Worm (Caenorhabditis elegans): ENCODE results near the gene C30B5.6.

Gene C30B5.6

DNA sequence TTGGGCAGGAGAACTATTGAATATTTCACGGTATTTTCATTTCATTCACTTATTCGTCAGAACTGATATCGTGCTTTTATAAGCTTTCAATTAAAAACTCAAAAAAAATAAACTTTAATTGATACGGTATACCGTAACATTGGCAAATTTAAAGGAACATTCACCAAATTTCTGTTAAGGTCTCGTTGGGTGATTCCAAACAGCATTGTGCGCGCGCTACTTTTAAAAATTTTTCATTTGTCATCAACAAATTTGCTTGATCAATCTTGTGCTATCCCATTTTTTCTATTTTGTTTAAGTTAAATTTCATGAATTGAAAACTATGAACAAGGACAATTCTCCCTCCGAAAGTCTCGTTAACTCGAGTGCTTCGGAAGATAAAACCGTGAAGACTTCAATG, 24.0 kb downstream of the C30B5.6 start, which contains the start of gene szy-4:
szy-4 (plus strand) TSS at position 229 of the 400 bp plus-strand sequence.
- TF ChIP-seq xbp-1 (tag; optimal IDR thresholded peaks at IDR 0.05) (no peak), ceh-63 (GFP tag; optimal IDR thresholded peaks at IDR 0.05) (no peak), jun-1 (tag; optimal IDR thresholded peaks at IDR 0.05) (no peak), unc-30 (tag; optimal IDR thresholded peaks at IDR 0.05) (no peak), fkh-4 (tag; optimal IDR thresholded peaks at IDR 0.05; ENCODE audit: borderline replicate concordance) (no peak), lin-14 (GFP tag; optimal IDR thresholded peaks at IDR 0.05) (no peak), C16A3.4 (tag; optimal IDR thresholded peaks at IDR 0.05) (no peak), lin-35 (GFP tag; optimal IDR thresholded peaks at IDR 0.05) (no peak), dsc-1 (tag; optimal IDR thresholded peaks at IDR 0.05) (no peak), grh-1 (GFP tag; IDR thresholded peaks at IDR 0.05) (no peak), nhr-20 (tag; optimal IDR thresholded peaks at IDR 0.05) (no peak), unc-86 (tag; optimal IDR thresholded peaks at IDR 0.05) (no peak), isw-1 (GFP tag; IDR thresholded peaks at IDR 0.05) (no peak)

DNA sequence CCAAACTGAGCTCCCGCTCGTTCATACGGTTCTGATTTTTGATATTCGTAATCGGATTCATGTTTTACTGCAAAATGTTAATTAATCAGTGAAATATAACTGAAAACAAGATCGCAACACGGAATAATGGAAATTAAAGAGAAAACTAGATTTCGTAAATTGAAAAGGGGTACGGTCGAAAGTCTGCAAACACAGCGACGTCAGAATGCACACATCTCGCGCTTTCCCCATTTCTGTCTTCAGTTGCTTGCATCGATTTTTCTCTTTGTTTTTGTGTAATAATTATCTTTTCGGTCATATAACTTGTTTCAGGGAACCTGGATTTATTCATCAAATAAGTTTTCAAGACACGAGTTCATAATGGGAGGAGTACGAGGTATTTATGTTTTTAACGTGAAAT, 25.6 kb downstream of the C30B5.6 start, which contains the start of the genes rbmx-2 and C30B5.2:
rbmx-2 (minus strand) TSS at position 74 of the 400 bp plus-strand sequence.
C30B5.2 (plus strand) TSS at position 306 of the 400 bp plus-strand sequence.
- TF ChIP-seq skn-1 (tag; optimal IDR thresholded peaks at IDR 0.05) (peak; percentile 13), hlh-4 (tag; optimal IDR thresholded peaks at IDR 0.05) (no peak), ceh-90 (tag; optimal IDR thresholded peaks at IDR 0.05) (no peak), alr-1 (tag; optimal IDR thresholded peaks at IDR 0.05; ENCODE audit: borderline replicate concordance) (no peak), blmp-1 (tag; optimal IDR thresholded peaks at IDR 0.05) (peak; percentile 51), mep-1 (tag; optimal IDR thresholded peaks at IDR 0.05) (peak; percentile 74), lin-13 (GFP tag; optimal IDR thresholded peaks at IDR 0.05) (peak; percentile 6), lir-3 (tag; optimal IDR thresholded peaks at IDR 0.05; ENCODE audit: poor library complexity) (peak; percentile 73), zip-4 (GFP tag; optimal IDR thresholded peaks at IDR 0.05) (no peak), irx-1 (tag; optimal IDR thresholded peaks at IDR 0.05) (peak; percentile 1), swsn-7 (tag; optimal IDR thresholded peaks at IDR 0.05) (peak; percentile 47), rnt-1 (tag; optimal IDR thresholded peaks at IDR 0.05) (peak; percentile 42), unc-130 (tag; optimal IDR thresholded peaks at IDR 0.05) (peak; percentile 19), nhr-76 (tag; optimal IDR thresholded peaks at IDR 0.05) (no peak), efl-1 (optimal IDR thresholded peaks at IDR 0.05) (peak; percentile 65 to 68), efl-1 (GFP tag; optimal IDR thresholded peaks at IDR 0.05 in 1 of 2) (peak; percentile 66 to 95), C16A3.4 (tag; optimal IDR thresholded peaks at IDR 0.05) (peak; percentile 41), aha-1 (tag; optimal IDR thresholded peaks at IDR 0.05) (no peak), F16B12.6 (tag; optimal IDR thresholded peaks at IDR 0.05) (peak; percentile 94), xbp-1 (tag; optimal IDR thresholded peaks at IDR 0.05) (peak; percentile 37), pax-3 (tag; optimal IDR thresholded peaks at IDR 0.05) (no peak), unc-30 (tag; optimal IDR thresholded peaks at IDR 0.05) (no peak), elt-3 (tag; optimal IDR thresholded peaks at IDR 0.05) (peak in 1 of 6 experiments; percentile 37), nhr-20 (tag; optimal IDR thresholded peaks at IDR 0.05) (peak; percentile 41), mab-9 (GFP tag; IDR thresholded peaks at IDR 0.05) (no peak), tbx-2 (tag; optimal IDR thresholded peaks at IDR 0.05) (peak; percentile 42), ceh-82 (tag; optimal IDR thresholded peaks at IDR 0.05) (peak in 2 of 3 experiments; percentile 31 to 36), dpl-1 (GFP tag; optimal IDR thresholded peaks at IDR 0.05) (peak; percentile 46 to 69 (median 67)), lsy-2 (tag; optimal IDR thresholded peaks at IDR 0.05) (peak; percentile 83 to 94), unc-86 (tag; optimal IDR thresholded peaks at IDR 0.05) (peak; percentile 8), lin-35 (GFP tag; optimal IDR thresholded peaks at IDR 0.05) (peak; percentile 37 to 69), nhr-71 (tag; optimal IDR thresholded peaks at IDR 0.05) (peak; percentile 58), nhr-12 (tag; optimal IDR thresholded peaks at IDR 0.05) (no peak), dsc-1 (tag; optimal IDR thresholded peaks at IDR 0.05) (no peak), egl-13 (tag; optimal IDR thresholded peaks at IDR 0.05) (no peak)
